Fruit fly (Drosophila melanogaster): Measurements from ENCODE around the gene Atet.

Gene Atet

dm6 chr2L:4332962-4333757 lies 553 bp upstream of the Atet start (continued):
- TF ChIP-seq CG13424 (tag; optimal IDR thresholded peaks at IDR 0.05) (peak; percentile 73), CG16815 (GFP tag; optimal IDR thresholded peaks at IDR 0.05) (peak; percentile 67), CG14965 (GFP tag; optimal IDR thresholded peaks at IDR 0.05; ENCODE audit: borderline replicate concordance) (peak; percentile 34), CG10654 (GFP tag; optimal IDR thresholded peaks at IDR 0.05) (peak; percentile 32), CG4424 (GFP tag; optimal IDR thresholded peaks at IDR 0.05) (peak; percentile 88), CG2875 (GFP tag; optimal IDR thresholded peaks at IDR 0.05) (peak; percentile 63), CG13296 (GFP tag; optimal IDR thresholded peaks at IDR 0.05) (peak; percentile 74), CG14710 (tag; optimal IDR thresholded peaks at IDR 0.05) (peak; percentile 75), trem (tag; optimal IDR thresholded peaks at IDR 0.05) (peak; percentile 72), usp (GFP tag; optimal IDR thresholded peaks at IDR 0.05) (no peak), Elba2 (GFP tag; optimal IDR thresholded peaks at IDR 0.05) (no peak), CG10431 (GFP tag; optimal IDR thresholded peaks at IDR 0.05) (peak; percentile 39), NFAT (GFP tag; IDR thresholded peaks at IDR 0.05) (peak; percentile 74; the same call in 1 of the 2 replicates), CG8388 (GFP tag; optimal IDR thresholded peaks at IDR 0.05) (peak; percentile 80), CG9876 (GFP tag; optimal IDR thresholded peaks at IDR 0.05) (peak; percentile 57), hth (optimal IDR thresholded peaks at IDR 0.05) (no peak), pan (optimal IDR thresholded peaks at IDR 0.05) (no peak), pan (GFP tag; optimal IDR thresholded peaks at IDR 0.05 in 1 of 2, IDR thresholded peaks at IDR 0.05 in 1 of 2) (peak in 1 of 2 experiments; percentile 89), CG10147 (GFP tag; optimal IDR thresholded peaks at IDR 0.05) (peak; percentile 80), CG32772 (GFP tag; IDR thresholded peaks at IDR 0.05) (peak; percentile 80), vnd (GFP tag; IDR thresholded peaks at IDR 0.05; ENCODE audit: partially characterized antibody) (no peak), CG13123 (GFP tag; optimal IDR thresholded peaks at IDR 0.05) (peak; percentile 68), CG1024 (GFP tag; IDR thresholded peaks at IDR 0.05) (peak; percentile 70), gem (tag; optimal IDR thresholded peaks at IDR 0.05) (peak; percentile 85), Usf (GFP tag; optimal IDR thresholded peaks at IDR 0.05) (peak; percentile 36), chinmo (GFP tag; IDR thresholded peaks at IDR 0.05; ENCODE audit: partially characterized antibody) (peak; percentile 99), CG3838 (GFP tag; optimal IDR thresholded peaks at IDR 0.05) (no peak), onecut (GFP tag; IDR thresholded peaks at IDR 0.05) (peak; percentile 66), gfzf (GFP tag; optimal IDR thresholded peaks at IDR 0.05) (peak; percentile 4), ap (GFP tag; IDR thresholded peaks at IDR 0.05) (peak; percentile 41), CG14014 (GFP tag; IDR thresholded peaks at IDR 0.05) (peak; percentile 87), CG17186 (GFP tag; optimal IDR thresholded peaks at IDR 0.05) (no peak), her (GFP tag; optimal IDR thresholded peaks at IDR 0.05) (peak; percentile 92), CG11695 (GFP tag; IDR thresholded peaks at IDR 0.05) (peak; percentile 84), esg (GFP tag; conservative IDR thresholded peaks at IDR 0.05) (peak; percentile 78), psq (GFP tag; optimal IDR thresholded peaks at IDR 0.05) (no peak), CG4707 (GFP tag; optimal IDR thresholded peaks at IDR 0.05) (no peak), CG6654 (GFP tag; optimal IDR thresholded peaks at IDR 0.05) (peak; percentile 78), Optix (GFP tag; IDR thresholded peaks at IDR 0.05) (peak; percentile 78), ab (GFP tag; optimal IDR thresholded peaks at IDR 0.05) (no peak), Fer3 (tag; optimal IDR thresholded peaks at IDR 0.05) (peak; percentile 85), Myb (GFP tag; optimal IDR thresholded peaks at IDR 0.05) (peak; percentile 75), br (optimal IDR thresholded peaks at IDR 0.05) (no peak), CG2889 (GFP tag; IDR thresholded peaks at IDR 0.05) (peak; percentile 50), Ravus (GFP tag; IDR thresholded peaks at IDR 0.05) (peak; percentile 49), CG9437 (GFP tag; optimal IDR thresholded peaks at IDR 0.05) (peak; percentile 67), CG34376 (GFP tag; optimal IDR thresholded peaks at IDR 0.05) (peak; percentile 52), HLH3B (GFP tag; IDR thresholded peaks at IDR 0.05) (peak; percentile 89), chm (GFP tag; IDR thresholded peaks at IDR 0.05) (peak; percentile 85), Ets97D (GFP tag; optimal IDR thresholded peaks at IDR 0.05) (peak; percentile 48), h (optimal IDR thresholded peaks at IDR 0.05) (no peak)

Data from whole organism, embryonic.